Worm (Caenorhabditis elegans) whole organism, L3 larva: Measurements from ENCODE around the gene clec-41.

Experiments used
- ceh-28 ChIP-seq: fragments of 150-350 bp; optimal IDR thresholded peaks from 2 replicates; lab custom pipeline; 2014; ENCODE audit warnings: missing biosample characterization, missing genetic modification reagents, missing genetic modification characterization
- elt-2 ChIP-seq: sonication (generic microtip); optimal IDR thresholded peaks from 2 replicates; lab custom pipeline; 2016; ENCODE audit warnings: missing genetic modification reagents, mild to moderate bottlenecking, missing genetic modification characterization, missing compliant biosample characterization
- elt-3 ChIP-seq, 3 experiments: fragments of 150-350 bp in 1 of 3; sonication (generic microtip) in 2 of 3; optimal IDR thresholded peaks; 2 replicates in 2 of 3; 4 replicates in 1 of 3; lab custom pipeline; 2014 to 2017; ENCODE audit warnings: missing biosample characterization in 3 of 3, missing genetic modification characterization in 3 of 3
- jun-1 ChIP-seq: fragments of 150-350 bp; optimal IDR thresholded peaks from 2 replicates; lab custom pipeline; 2014; ENCODE audit warnings: missing biosample characterization, missing genetic modification reagents, missing genetic modification characterization
- lin-39 ChIP-seq: fragments of 150-350 bp; optimal IDR thresholded peaks from 2 replicates; lab custom pipeline; 2018; ENCODE audit warnings: missing biosample characterization, missing genetic modification reagents, missing genetic modification characterization
- sea-2 ChIP-seq: fragments of 150-350 bp; sonication (generic microtip); optimal IDR thresholded peaks from 4 replicates; lab custom pipeline; 2014; ENCODE audit warnings: missing biosample characterization, missing genetic modification reagents, missing genetic modification characterization
- skn-1 ChIP-seq: fragments of 150-350 bp; optimal IDR thresholded peaks from 2 replicates; lab custom pipeline; 2014; ENCODE audit warnings: missing biosample characterization, missing genetic modification characterization
- ztf-11 ChIP-seq: fragments of 150-350 bp; optimal IDR thresholded peaks from 2 replicates; lab custom pipeline; 2014; ENCODE audit warnings: missing biosample characterization, missing genetic modification characterization

ce11 chrV:13162885-13163284 lies 25.0 kb upstream of the clec-41 start:
- TF ChIP-seq elt-3 (tag; optimal IDR thresholded peaks at IDR 0.05; lab: Kevin White, UChicago) (no peak), skn-1 (tag; lab: Kevin White, UChicago) (no peak), elt-2 (tag; lab: Kevin White, UChicago) (no peak), sea-2 (GFP tag; lab: Kevin White, UChicago) (no peak), lin-39 (no peak), ceh-28 (tag; lab: Kevin White, UChicago) (no peak), jun-1 (no peak), ztf-11 (no peak)
